Worm (Caenorhabditis elegans): ENCODE data around the gene frpr-3.

The frpr-3 gene

ce11 chrV:7728003-7728678, 42.9 kb upstream of the frpr-3 start (continued):
- TF ChIP-seq ceh-20 (GFP tag; IDR thresholded peaks at IDR 0.05) (peak; percentile 92), nhr-11 (tag; optimal IDR thresholded peaks at IDR 0.05) (peak; percentile 75), attf-4 (tag; optimal IDR thresholded peaks at IDR 0.05) (no peak), spr-3 (GFP tag; optimal IDR thresholded peaks at IDR 0.05) (no peak), skn-1 (tag; optimal IDR thresholded peaks at IDR 0.05) (no peak), duxl-1 (tag; optimal IDR thresholded peaks at IDR 0.05; ENCODE audit: poor library complexity) (no peak)

- TF ChIP-seq unc-62 (GFP tag; optimal IDR thresholded peaks at IDR 0.05 in 1 of 2) (peak in 1 of 2 experiments; percentile 55), unc-62 (tag; optimal IDR thresholded peaks at IDR 0.05) (no peak), dmd-6 (GFP tag; IDR thresholded peaks at IDR 0.05) (no peak)
These were observed 42.4 kb upstream of the frpr-3 start, which contains the start of gene Y97E10C.1 for ce11 chrV:7728679-7729027. Gene Y97E10C.1, plus strand, starts transcription at chrV:7728879.

- TF ChIP-seq php-3 (GFP tag; IDR thresholded peaks at IDR 0.05) (no peak), ama-1 (optimal IDR thresholded peaks at IDR 0.05) (no peak), ztf-11 (tag; optimal IDR thresholded peaks at IDR 0.05) (no peak), T26A8.4 (GFP tag; IDR thresholded peaks at IDR 0.05) (peak; percentile 77), ZK337.2 (GFP tag; IDR thresholded peaks at IDR 0.05) (no peak), nhr-25 (tag; optimal IDR thresholded peaks at IDR 0.05; ENCODE audit: borderline replicate concordance, insufficient read depth) (peak; percentile 8), dmd-9 (GFP tag; IDR thresholded peaks at IDR 0.05) (peak; percentile 61; the same call in 1 of the 2 replicates), pha-4 (GFP tag; IDR thresholded peaks at IDR 0.05) (peak; percentile 25; the same call in 1 of the 2 replicates), pha-4 (tag; optimal IDR thresholded peaks at IDR 0.05) (no peak), egl-43 (GFP tag; IDR thresholded peaks at IDR 0.05) (peak; percentile 60; the same call in 1 of the 2 replicates), F26F4.8 (GFP tag; conservative IDR thresholded peaks at IDR 0.05) (0 out of 2 replicates have a peak, but pooled peaks have one; percentile 24), F44E2.7 (GFP tag; IDR thresholded peaks at IDR 0.05) (no peak), lin-1 (GFP tag; IDR thresholded peaks at IDR 0.05) (peak; percentile 37; the same call in 1 of the 2 replicates), mdl-1 (tag; optimal IDR thresholded peaks at IDR 0.05) (no peak), ceh-28 (tag; optimal IDR thresholded peaks at IDR 0.05) (no peak), unc-62 (GFP tag; optimal IDR thresholded peaks at IDR 0.05 in 1 of 2) (peak in 1 of 2 experiments; percentile 8), unc-62 (tag; optimal IDR thresholded peaks at IDR 0.05) (no peak), ceh-44 (GFP tag; IDR thresholded peaks at IDR 0.05) (0 out of 2 replicates have a peak, but pooled peaks have one; percentile 6), hlh-11 (tag; optimal IDR thresholded peaks at IDR 0.05) (peak; percentile 60), aly-2 (tag; optimal IDR thresholded peaks at IDR 0.05) (no peak), dmd-8 (GFP tag; IDR thresholded peaks at IDR 0.05) (0 out of 2 replicates have a peak, but pooled peaks have one; percentile 10), lim-7 (GFP tag; IDR thresholded peaks at IDR 0.05) (no peak), Y75B8A.6 (GFP tag; IDR thresholded peaks at IDR 0.05) (no peak), ctbp-1 (GFP tag; IDR thresholded peaks at IDR 0.05) (0 out of 2 replicates have a peak, but pooled peaks have one; percentile 12), arid-1 (GFP tag; conservative IDR thresholded peaks at IDR 0.05) (0 out of 2 replicates have a peak, but pooled peaks have one; percentile 61), hmg-1.1 (GFP tag; IDR thresholded peaks at IDR 0.05) (0 out of 2 replicates have a peak, but pooled peaks have one; percentile 45), dve-1 (tag; optimal IDR thresholded peaks at IDR 0.05; ENCODE audit: insufficient read depth) (peak; percentile 67), spr-3 (GFP tag; optimal IDR thresholded peaks at IDR 0.05) (peak; percentile 1), hif-1 (tag; optimal IDR thresholded peaks at IDR 0.05) (peak in 1 of 2 experiments; percentile 19), ztf-7 (tag; optimal IDR thresholded peaks at IDR 0.05) (peak; percentile 35), T20F7.1 (GFP tag; optimal IDR thresholded peaks at IDR 0.05) (peak; percentile 6), mep-1 (tag; optimal IDR thresholded peaks at IDR 0.05) (peak; percentile 35), fkh-10 (GFP tag; optimal IDR thresholded peaks at IDR 0.05) (no peak), dpl-1 (GFP tag; optimal IDR thresholded peaks at IDR 0.05) (peak; percentile 38), daf-16 (GFP tag; optimal IDR thresholded peaks at IDR 0.05) (no peak), daf-16 (tag; optimal IDR thresholded peaks at IDR 0.05) (peak; percentile 88), lin-15B (tag; optimal IDR thresholded peaks at IDR 0.05) (no peak), nhr-6 (tag; optimal IDR thresholded peaks at IDR 0.05) (peak; percentile 37), lin-29 (GFP tag; IDR thresholded peaks at IDR 0.05) (no peak), skn-1 (tag; optimal IDR thresholded peaks at IDR 0.05) (no peak), tag-97 (GFP tag; IDR thresholded peaks at IDR 0.05) (no peak)
These were observed 40.6 kb upstream of the frpr-3 start for ce11 chrV:7730488-7730887.

Data from whole organism, L4 larva.